Worm (Caenorhabditis elegans): ENCODE data around the gene ras-1.

ras-1 gene

DNA sequence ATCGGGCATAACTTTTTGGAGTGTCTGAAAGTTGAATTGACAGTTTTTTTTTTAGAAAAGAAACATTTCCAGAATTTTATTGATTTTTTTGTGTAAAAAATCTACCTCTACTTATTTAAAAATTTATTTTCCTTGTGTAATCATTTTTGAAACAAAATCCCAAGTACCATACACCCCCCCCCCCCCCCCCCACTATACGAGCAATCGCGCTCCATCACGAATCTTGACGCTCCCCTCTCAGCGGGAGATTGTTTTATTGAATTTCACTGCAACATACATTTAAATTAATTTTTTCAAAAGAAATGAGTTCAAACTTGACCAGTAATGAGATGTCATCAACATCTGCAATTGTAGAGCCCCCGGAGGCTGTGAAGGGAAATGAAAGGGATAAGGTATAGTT lies 12.4 kb downstream of the ras-1 start, which contains the start of gene sop-2:
Gene sop-2 (plus strand): TSS at position 301 of the 400 bp plus-strand sequence.
- TF ChIP-seq F13H6.1 (tag; optimal IDR thresholded peaks at IDR 0.05) (no peak), ama-1 (optimal IDR thresholded peaks at IDR 0.05) (no peak), ceh-9 (tag; optimal IDR thresholded peaks at IDR 0.05) (no peak)

DNA sequence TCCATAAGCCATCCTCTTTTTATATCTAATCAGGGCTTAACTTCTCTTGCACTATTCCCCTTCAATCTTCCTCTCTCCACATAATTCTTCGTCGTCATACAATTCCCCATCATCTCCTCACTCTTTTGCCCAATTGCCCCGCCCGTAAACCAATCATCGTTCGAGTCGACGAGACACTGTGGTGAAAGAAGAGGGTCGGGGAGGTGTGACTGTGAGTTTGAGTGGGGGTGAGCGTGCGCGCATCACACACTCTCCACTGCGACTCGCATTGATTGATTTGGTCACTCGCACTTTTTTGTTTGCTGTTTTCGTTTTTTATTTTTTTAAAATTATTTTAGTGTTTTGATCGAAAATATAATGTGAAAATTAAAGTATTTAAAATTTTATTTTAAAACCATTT lies 12.9 kb downstream of the ras-1 start:
- TF ChIP-seq elt-2 (tag; optimal IDR thresholded peaks at IDR 0.05): peak; percentile 12
- TF ChIP-seq rnt-1 (tag; optimal IDR thresholded peaks at IDR 0.05): peak; percentile 7
- TF ChIP-seq npax-4 (tag; optimal IDR thresholded peaks at IDR 0.05): no peak
- TF ChIP-seq elt-4 (tag; optimal IDR thresholded peaks at IDR 0.05): no peak
- no peak for TF ChIP-seq pha-2 (tag; optimal IDR thresholded peaks at IDR 0.05)
- peak; percentile 1 for TF ChIP-seq eyg-1 (tag; optimal IDR thresholded peaks at IDR 0.05)
- peak; percentile 100 for TF ChIP-seq nfya-1 (tag; optimal IDR thresholded peaks at IDR 0.05)
- TF ChIP-seq ceh-19 (GFP tag; optimal IDR thresholded peaks at IDR 0.05): no peak
- no peak for TF ChIP-seq sox-4 (tag; optimal IDR thresholded peaks at IDR 0.05)
- no peak for TF ChIP-seq ceh-30 (tag; optimal IDR thresholded peaks at IDR 0.05)
- peak; percentile 12 for TF ChIP-seq pros-1 (tag; optimal IDR thresholded peaks at IDR 0.05)
- peak; percentile 53 for TF ChIP-seq ref-2 (tag; optimal IDR thresholded peaks at IDR 0.05)
- TF ChIP-seq unc-55 (GFP tag; optimal IDR thresholded peaks at IDR 0.05): peak; percentile 28
- peak; percentile 86 for TF ChIP-seq unc-42 (tag; optimal IDR thresholded peaks at IDR 0.05)
- TF ChIP-seq ama-1 (optimal IDR thresholded peaks at IDR 0.05): no peak
- TF ChIP-seq hlh-30 (tag; optimal IDR thresholded peaks at IDR 0.05; ENCODE audit: insufficient read depth): peak; percentile 85
- no peak for TF ChIP-seq ztf-16 (tag; optimal IDR thresholded peaks at IDR 0.05)
- peak; percentile 2 for TF ChIP-seq ceh-18 (tag; optimal IDR thresholded peaks at IDR 0.05)
- no peak for TF ChIP-seq ets-4 (tag; optimal IDR thresholded peaks at IDR 0.05)
- TF ChIP-seq pqm-1 (tag; optimal IDR thresholded peaks at IDR 0.05): no peak
- TF ChIP-seq tbx-2 (tag; optimal IDR thresholded peaks at IDR 0.05): peak; percentile 58
- TF ChIP-seq ceh-48 (tag; optimal IDR thresholded peaks at IDR 0.05): peak; percentile 11
- TF ChIP-seq F13H6.1 (tag; optimal IDR thresholded peaks at IDR 0.05): no peak
- peak; percentile 55 for TF ChIP-seq ceh-31 (tag; optimal IDR thresholded peaks at IDR 0.05)
- peak; percentile 30 for TF ChIP-seq ceh-34 (tag; optimal IDR thresholded peaks at IDR 0.05)
- TF ChIP-seq madf-2 (tag; optimal IDR thresholded peaks at IDR 0.05): peak; percentile 21
- TF ChIP-seq dmd-4 (tag; optimal IDR thresholded peaks at IDR 0.05; ENCODE audit: borderline replicate concordance): no peak

DNA sequence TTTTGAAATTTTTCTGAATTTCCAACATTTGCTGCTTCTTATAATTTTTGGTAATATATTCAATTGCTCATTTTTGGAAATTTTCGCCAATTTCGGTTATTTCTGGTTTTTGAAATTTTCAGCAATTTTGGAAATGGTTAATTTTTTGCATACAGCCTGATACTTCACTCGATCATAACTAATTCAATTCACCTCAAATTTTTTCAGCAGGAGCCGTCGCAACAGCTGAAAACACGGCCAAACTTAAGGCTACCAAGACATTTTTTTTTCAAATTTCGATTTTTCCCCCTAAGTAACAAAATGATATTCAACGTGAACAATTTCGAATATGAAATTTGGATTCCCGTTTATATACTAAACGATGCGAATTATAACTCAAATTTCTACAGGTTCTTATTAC lies 16.6 kb downstream of the ras-1 start, which contains the start of gene sre-52:
Gene sre-52 (plus strand): TSS at position 301 of the 400 bp plus-strand sequence.
- TF ChIP-seq rnt-1 (tag; optimal IDR thresholded peaks at IDR 0.05): no peak
- no peak for TF ChIP-seq pros-1 (tag; optimal IDR thresholded peaks at IDR 0.05)
- TF ChIP-seq tbx-2 (tag; optimal IDR thresholded peaks at IDR 0.05): no peak
- TF ChIP-seq K09A11.1 (tag; optimal IDR thresholded peaks at IDR 0.05; ENCODE audit: insufficient read depth): no peak
- TF ChIP-seq ets-4 (tag; optimal IDR thresholded peaks at IDR 0.05): no peak
- TF ChIP-seq ceh-31 (tag; optimal IDR thresholded peaks at IDR 0.05): no peak
- TF ChIP-seq ceh-2 (tag; optimal IDR thresholded peaks at IDR 0.05): no peak
- no peak for TF ChIP-seq ceh-34 (tag; optimal IDR thresholded peaks at IDR 0.05)
- no peak for TF ChIP-seq C08G9.2 (tag; optimal IDR thresholded peaks at IDR 0.05)
- no peak for TF ChIP-seq ama-1 (optimal IDR thresholded peaks at IDR 0.05)
- no peak for TF ChIP-seq dve-1 (tag; optimal IDR thresholded peaks at IDR 0.05)
- TF ChIP-seq pha-2 (tag; optimal IDR thresholded peaks at IDR 0.05): no peak
- no peak for TF ChIP-seq elt-2 (tag; optimal IDR thresholded peaks at IDR 0.05)
- TF ChIP-seq fax-1 (tag; optimal IDR thresholded peaks at IDR 0.05): no peak
- TF ChIP-seq ref-2 (tag; optimal IDR thresholded peaks at IDR 0.05): no peak
- TF ChIP-seq sox-2 (GFP tag; IDR thresholded peaks at IDR 0.05): no peak
- TF ChIP-seq nhr-232 (tag; optimal IDR thresholded peaks at IDR 0.05): no peak
- TF ChIP-seq F13H6.1 (tag; optimal IDR thresholded peaks at IDR 0.05): no peak
- TF ChIP-seq Y22D7AL.16 (tag; optimal IDR thresholded peaks at IDR 0.05): no peak

DNA sequence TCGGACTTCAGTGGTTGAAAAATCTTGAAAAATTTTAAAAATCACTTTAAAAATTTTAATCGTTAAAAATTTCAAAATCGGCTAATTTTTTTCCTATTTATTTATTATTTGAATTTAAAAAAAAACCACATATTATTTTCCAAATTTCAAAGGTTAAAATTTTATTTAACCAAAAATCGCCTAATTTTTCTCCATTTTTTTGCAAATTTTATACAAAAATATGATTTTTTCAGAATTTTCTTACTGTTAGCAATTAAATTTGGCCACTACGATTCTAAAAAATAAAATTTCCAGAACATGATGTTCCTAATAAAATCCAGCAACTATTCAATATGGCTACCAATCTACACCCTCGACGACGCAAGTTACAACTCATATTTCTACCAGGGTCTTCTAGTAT lies 19.4 kb downstream of the ras-1 start, which contains the start of gene sre-54:
Gene sre-54 (plus strand): TSS at position 301 of the 400 bp plus-strand sequence.
- no peak for TF ChIP-seq ahr-1 (tag; optimal IDR thresholded peaks at IDR 0.05)
- no peak for TF ChIP-seq nhr-11 (tag; optimal IDR thresholded peaks at IDR 0.05)
